Worm (Caenorhabditis elegans) whole organism, L4 larva: Measurements from ENCODE around the gene aff-1.

ENCODE experiments used
- D1046.2 ChIP-seq: fragments of 200-800 bp; sonication (Bioruptor generic); IDR thresholded peaks from 2 replicates; pipeline ENCODE4 v1.3.6; 2022; ENCODE audit warnings: missing genetic modification characterization, missing compliant biosample characterization
- F10B5.3 ChIP-seq: sonication (generic microtip); optimal IDR thresholded peaks from 2 replicates; lab custom pipeline; 2016; ENCODE audit warnings: mild to moderate bottlenecking, missing genetic modification characterization, missing compliant biosample characterization
- F37D6.2 ChIP-seq: sonication (generic microtip); optimal IDR thresholded peaks from 2 replicates; lab custom pipeline; 2016; ENCODE audit warnings: mild to moderate bottlenecking, missing genetic modification characterization, missing compliant biosample characterization
- F44E2.7 ChIP-seq: fragments of 200-800 bp; sonication (Bioruptor generic); IDR thresholded peaks from 2 replicates; pipeline ENCODE4 v2.1.2; 2022; ENCODE audit warnings: missing genetic modification characterization, missing compliant biosample characterization
- Y48G9A.11 ChIP-seq: fragments of 200-800 bp; sonication (Bioruptor generic); IDR thresholded peaks from 2 replicates; pipeline ENCODE4 v1.3.6; 2022; ENCODE audit warnings: missing genetic modification reagents, missing genetic modification characterization, missing compliant biosample characterization
- Y5F2A.4 ChIP-seq: fragments of 200-800 bp; sonication (Bioruptor generic); optimal IDR thresholded peaks from 2 replicates; lab custom pipeline; 2018; ENCODE audit warnings: mild to moderate bottlenecking, missing genetic modification characterization, missing compliant biosample characterization
- Y75B8A.6 ChIP-seq: fragments of 200-800 bp; sonication (Bioruptor generic); IDR thresholded peaks from 2 replicates; pipeline ENCODE4 v1.3.6; 2022; ENCODE audit warnings: missing genetic modification reagents, missing genetic modification characterization, missing compliant biosample characterization
- ZK337.2 ChIP-seq: fragments of 200-800 bp; sonication (Bioruptor generic); IDR thresholded peaks from 2 replicates; pipeline ENCODE4 v1.3.6; 2022; ENCODE audit warnings: missing genetic modification reagents, missing genetic modification characterization, missing compliant biosample characterization
- aha-1 ChIP-seq: fragments of 150-350 bp; peaks from one replicate; lab custom pipeline; 2014; ENCODE audit warnings: missing biosample characterization, missing genetic modification characterization
- arid-1 ChIP-seq: fragments of 200-800 bp; sonication (Bioruptor generic); conservative IDR thresholded peaks from 2 replicates; pipeline ENCODE4 v1.3.6; 2022; ENCODE audit warnings: missing genetic modification reagents, missing genetic modification characterization, missing compliant biosample characterization
- attf-4 ChIP-seq: sonication (generic microtip); optimal IDR thresholded peaks from 3 replicates; lab custom pipeline; 2017; ENCODE audit warnings: missing biosample characterization, missing genetic modification characterization
- ceh-20 ChIP-seq: fragments of 200-800 bp; sonication (Bioruptor generic); IDR thresholded peaks from 2 replicates; pipeline ENCODE4 v1.3.6; 2022; ENCODE audit warnings: missing genetic modification reagents, missing genetic modification characterization, missing compliant biosample characterization
- ceh-28 ChIP-seq: fragments of 150-350 bp; optimal IDR thresholded peaks from 2 replicates; lab custom pipeline; 2014; ENCODE audit warnings: missing biosample characterization, missing genetic modification reagents, missing genetic modification characterization
- ceh-62 ChIP-seq: sonication (generic microtip); optimal IDR thresholded peaks from 2 replicates; lab custom pipeline; 2017; ENCODE audit warnings: missing biosample characterization, missing genetic modification characterization
- daf-12 ChIP-seq: fragments of 150-350 bp; optimal IDR thresholded peaks from 2 replicates; lab custom pipeline; 2014; ENCODE audit warnings: missing biosample characterization, missing genetic modification reagents, missing genetic modification characterization
- daf-16 ChIP-seq, 3 experiments: sonication (generic microtip); optimal IDR thresholded peaks; 2 replicates each; lab custom pipeline; 2016 to 2017; ENCODE audit warnings: missing genetic modification characterization in 3 of 3, missing genetic modification reagents in 3 of 3, mild to moderate bottlenecking in 2 of 3, missing compliant biosample characterization in 2 of 3, missing biosample characterization in 1 of 3, moderate library complexity in 1 of 3
- daf-8 ChIP-seq: fragments of 200-800 bp; sonication (Bioruptor generic); IDR thresholded peaks from 2 replicates; pipeline ENCODE4 v1.3.6; 2022; ENCODE audit warnings: missing genetic modification characterization, missing compliant biosample characterization
- dmd-6 ChIP-seq: fragments of 200-800 bp; sonication (Bioruptor generic); IDR thresholded peaks from 2 replicates; pipeline ENCODE4 v1.3.6; 2022; ENCODE audit warnings: missing genetic modification reagents, missing genetic modification characterization, missing compliant biosample characterization
- dmd-8 ChIP-seq: fragments of 200-800 bp; sonication (Bioruptor generic); IDR thresholded peaks from 2 replicates; pipeline ENCODE4 v1.3.6; 2022; ENCODE audit warnings: missing genetic modification characterization, missing compliant biosample characterization
- dpl-1 ChIP-seq: fragments of 150-350 bp; optimal IDR thresholded peaks from 2 replicates; lab custom pipeline; 2014; ENCODE audit warnings: missing biosample characterization, missing genetic modification reagents, missing genetic modification characterization
- duxl-1 ChIP-seq: sonication (generic microtip); optimal IDR thresholded peaks from 2 replicates; lab custom pipeline; 2016; ENCODE audit warnings: mild to moderate bottlenecking, missing genetic modification characterization, moderate library complexity, missing compliant biosample characterization; ENCODE audit not compliant: poor library complexity
- dve-1 ChIP-seq: sonication (generic microtip); optimal IDR thresholded peaks from 2 replicates; lab custom pipeline; 2017; ENCODE audit warnings: antibody characterized with exemption, mild to moderate bottlenecking, missing genetic modification characterization, missing compliant biosample characterization; ENCODE audit not compliant: insufficient read depth
- egl-27 ChIP-seq: sonication (generic microtip); optimal IDR thresholded peaks from 3 replicates; lab custom pipeline; 2017; ENCODE audit warnings: missing biosample characterization, missing genetic modification reagents, missing genetic modification characterization
- egl-43 ChIP-seq: fragments of 200-800 bp; sonication (Bioruptor generic); IDR thresholded peaks from 2 replicates; pipeline ENCODE4 v1.3.6; 2022; ENCODE audit warnings: missing genetic modification reagents, missing genetic modification characterization, missing compliant biosample characterization
- fkh-10 ChIP-seq: fragments of 150-350 bp; optimal IDR thresholded peaks from 2 replicates; lab custom pipeline; 2014; ENCODE audit warnings: missing biosample characterization, missing genetic modification reagents, missing genetic modification characterization
- gei-8 ChIP-seq: fragments of 200-800 bp; sonication (Bioruptor generic); optimal IDR thresholded peaks from 2 replicates; lab custom pipeline; 2018; ENCODE audit warnings: mild to moderate bottlenecking, missing genetic modification characterization, missing compliant biosample characterization
- hlh-11 ChIP-seq: fragments of 200-800 bp; sonication (Bioruptor generic); optimal IDR thresholded peaks from 2 replicates; lab custom pipeline; 2018; ENCODE audit warnings: mild to moderate bottlenecking, missing genetic modification characterization, missing compliant biosample characterization
- hlh-30 ChIP-seq: sonication (generic microtip); optimal IDR thresholded peaks from 2 replicates; lab custom pipeline; 2017; ENCODE audit warnings: antibody characterized with exemption, mild to moderate bottlenecking, missing genetic modification characterization, missing compliant biosample characterization; ENCODE audit not compliant: insufficient read depth
- hmg-1.1 ChIP-seq: fragments of 200-800 bp; sonication (Bioruptor generic); IDR thresholded peaks from 2 replicates; pipeline ENCODE4 v1.3.6; 2022; ENCODE audit warnings: missing genetic modification reagents, missing genetic modification characterization, missing compliant biosample characterization
- jun-1 ChIP-seq: fragments of 150-350 bp; optimal IDR thresholded peaks from 2 replicates; lab custom pipeline; 2014; ENCODE audit warnings: missing biosample characterization, missing genetic modification reagents, missing genetic modification characterization
- lin-29 ChIP-seq: fragments of 200-800 bp; sonication (Bioruptor generic); IDR thresholded peaks from 2 replicates; pipeline ENCODE4 v1.3.6; 2022; ENCODE audit warnings: missing genetic modification reagents, missing genetic modification characterization, missing compliant biosample characterization
- lin-39 ChIP-seq: fragments of 150-350 bp; optimal IDR thresholded peaks from 2 replicates; lab custom pipeline; 2014; ENCODE audit warnings: missing biosample characterization, missing genetic modification reagents, missing genetic modification characterization
- madf-9 ChIP-seq: fragments of 200-800 bp; sonication (Bioruptor generic); conservative IDR thresholded peaks from 2 replicates; pipeline ENCODE4 v1.3.6; 2022; ENCODE audit warnings: missing genetic modification reagents, missing genetic modification characterization, missing compliant biosample characterization
- mep-1 ChIP-seq: fragments of 150-350 bp; sonication (generic microtip); optimal IDR thresholded peaks from 3 replicates; lab custom pipeline; 2014; ENCODE audit warnings: missing biosample characterization, missing genetic modification characterization
- mes-2 ChIP-seq: sonication (generic microtip); optimal IDR thresholded peaks from 2 replicates; lab custom pipeline; 2016; ENCODE audit warnings: missing genotype, mild to moderate bottlenecking, missing genetic modification characterization, missing compliant biosample characterization; ENCODE audit not compliant: poor library complexity, severe bottlenecking
- nhr-11 ChIP-seq: fragments of 150-350 bp; optimal IDR thresholded peaks from 2 replicates; lab custom pipeline; 2014; ENCODE audit warnings: missing biosample characterization, missing genetic modification characterization
- nhr-111 ChIP-seq: fragments of 200-800 bp; sonication (Bioruptor generic); optimal IDR thresholded peaks from 2 replicates; lab custom pipeline; 2018; ENCODE audit warnings: mild to moderate bottlenecking, missing genetic modification characterization, missing compliant biosample characterization
- nhr-25 ChIP-seq: sonication (generic microtip); optimal IDR thresholded peaks from 2 replicates; lab custom pipeline; 2017; ENCODE audit warnings: missing genetic modification characterization, mild to moderate bottlenecking, missing compliant biosample characterization, antibody characterized with exemption, moderate library complexity, borderline replicate concordance; ENCODE audit not compliant: insufficient read depth
- nhr-76 ChIP-seq: fragments of 150-350 bp; optimal IDR thresholded peaks from 2 replicates; lab custom pipeline; 2014; ENCODE audit warnings: missing biosample characterization, missing genetic modification characterization
- nhr-77 ChIP-seq: fragments of 150-350 bp; optimal IDR thresholded peaks from 2 replicates; lab custom pipeline; 2014; ENCODE audit warnings: missing biosample characterization, missing genetic modification characterization
- rbr-2 ChIP-seq: sonication (generic microtip); optimal IDR thresholded peaks from 2 replicates; lab custom pipeline; 2016; ENCODE audit warnings: missing genotype, missing genetic modification characterization, missing compliant biosample characterization
- saeg-2 ChIP-seq: fragments of 200-800 bp; sonication (Bioruptor generic); IDR thresholded peaks from 2 replicates; pipeline ENCODE4 v1.3.6; 2022; ENCODE audit warnings: missing genetic modification reagents, missing genetic modification characterization, missing compliant biosample characterization
- skn-1 ChIP-seq: fragments of 150-350 bp; optimal IDR thresholded peaks from 2 replicates; lab custom pipeline; 2014; ENCODE audit warnings: missing biosample characterization, missing genetic modification characterization
- snpc-1.2 ChIP-seq: fragments of 200-800 bp; sonication (Bioruptor generic); IDR thresholded peaks from 2 replicates; pipeline ENCODE4 v1.3.6; 2022; ENCODE audit warnings: missing genetic modification reagents, missing genetic modification characterization, missing compliant biosample characterization
- tag-97 ChIP-seq: fragments of 200-800 bp; sonication (Bioruptor generic); IDR thresholded peaks from 2 replicates; pipeline ENCODE4 v1.3.6; 2022; ENCODE audit warnings: missing genetic modification characterization, missing compliant biosample characterization
- tra-1 ChIP-seq: fragments of 200-800 bp; sonication (Bioruptor generic); IDR thresholded peaks from 2 replicates; pipeline ENCODE4 v1.3.6; 2022; ENCODE audit warnings: missing genetic modification reagents, missing genetic modification characterization, missing compliant biosample characterization
- unc-62 ChIP-seq, 3 experiments: fragments of 150-350 bp in 1 of 3; sonication (generic microtip); optimal IDR thresholded peaks in 2 of 3; peaks in 1 of 3; 1 replicate in 1 of 3; 2 replicates in 2 of 3; lab custom pipeline; 2014 to 2017; ENCODE audit warnings: missing biosample characterization in 3 of 3, missing genetic modification characterization in 3 of 3, missing genetic modification reagents in 3 of 3, missing genotype in 1 of 3
- zfp-2 ChIP-seq: sonication (generic microtip); optimal IDR thresholded peaks from 2 replicates; lab custom pipeline; 2016; ENCODE audit warnings: mild to moderate bottlenecking, missing genetic modification characterization, missing compliant biosample characterization
- zip-2 ChIP-seq: fragments of 150-350 bp; optimal IDR thresholded peaks from 2 replicates; lab custom pipeline; 2014; ENCODE audit warnings: missing biosample characterization, missing genetic modification characterization
- ztf-11 ChIP-seq: fragments of 150-350 bp; optimal IDR thresholded peaks from 2 replicates; lab custom pipeline; 2014; ENCODE audit warnings: missing biosample characterization, missing genetic modification characterization

aff-1 gene

ce11 chrII:6849308-6849707 lies 14.2 kb downstream of the aff-1 start (continued):
- no peak for TF ChIP-seq snpc-1.2 (GFP tag; lab: Robert Waterston, UW)
- peak; percentile 20 for TF ChIP-seq mes-2 (tag; lab: Kevin White, UChicago)
- TF ChIP-seq dpl-1 (GFP tag; lab: Kevin White, UChicago) = peak; percentile 15
- TF ChIP-seq ZK337.2 = no peak
- TF ChIP-seq dmd-6 (GFP tag; lab: Robert Waterston, UW) = peak; percentile 52
- peak; percentile 41; the same call in 1 of the 2 replicates for TF ChIP-seq ceh-20 (GFP tag; lab: Robert Waterston, UW)
- no peak for TF ChIP-seq attf-4 (tag; lab: Kevin White, UChicago)
- no peak for TF ChIP-seq ceh-28
- TF ChIP-seq duxl-1 (tag; lab: Kevin White, UChicago) = no peak
- TF ChIP-seq tag-97 = no peak
- TF ChIP-seq lin-39 (tag; lab: Kevin White, UChicago) = no peak
- TF ChIP-seq jun-1 (tag; lab: Kevin White, UChicago) = no peak
- peak; percentile 76 for TF ChIP-seq nhr-77 (tag; lab: Kevin White, UChicago)
- no peak for TF ChIP-seq F10B5.3 (tag; lab: Kevin White, UChicago)
- peak; percentile 97 for TF ChIP-seq aha-1 (tag; lab: Kevin White, UChicago)
- TF ChIP-seq F37D6.2 (tag; lab: Kevin White, UChicago) = no peak
- TF ChIP-seq madf-9 = no peak
- TF ChIP-seq ztf-11 = no peak
- TF ChIP-seq nhr-76 (tag; lab: Kevin White, UChicago) = peak; percentile 3
- TF ChIP-seq hmg-1.1 (GFP tag; lab: Robert Waterston, UW) = 0 out of 2 replicates have a peak, but pooled peaks have one; percentile 13
- TF ChIP-seq mep-1 = peak; percentile 54
- peak in 1 of 2 experiments; percentile 99 for TF ChIP-seq unc-62 (GFP tag; optimal IDR thresholded peaks at IDR 0.05 in 1 of 2; lab: Kevin White, UChicago)
- no peak for TF ChIP-seq unc-62 (tag; optimal IDR thresholded peaks at IDR 0.05; lab: Kevin White, UChicago)
- TF ChIP-seq daf-12 (tag; lab: Kevin White, UChicago) = no peak
- TF ChIP-seq rbr-2 (tag; lab: Kevin White, UChicago) = no peak
- peak; percentile 61 for TF ChIP-seq nhr-25 (tag; lab: Kevin White, UChicago)
- peak; percentile 89 for TF ChIP-seq hlh-30
- peak in 1 of 2 experiments; percentile 67 for TF ChIP-seq daf-16 (GFP tag; optimal IDR thresholded peaks at IDR 0.05; lab: Kevin White, UChicago)
- TF ChIP-seq daf-16 (tag; optimal IDR thresholded peaks at IDR 0.05; lab: Kevin White, UChicago) = no peak
- TF ChIP-seq Y75B8A.6 (GFP tag; lab: Robert Waterston, UW) = no peak
- no peak for TF ChIP-seq Y48G9A.11 (GFP tag; lab: Robert Waterston, UW)
- no peak for TF ChIP-seq F44E2.7
- no peak for TF ChIP-seq daf-8 (GFP tag; lab: Robert Waterston, UW)
- no peak for TF ChIP-seq D1046.2 (GFP tag; lab: Robert Waterston, UW)
- no peak for TF ChIP-seq saeg-2 (GFP tag; lab: Robert Waterston, UW)
- TF ChIP-seq dve-1 (tag; lab: Kevin White, UChicago) = peak; percentile 17
- peak; percentile 89 for TF ChIP-seq hlh-11 (tag; lab: Kevin White, UChicago)
- TF ChIP-seq egl-43 (GFP tag; lab: Robert Waterston, UW) = no peak
- no peak for TF ChIP-seq nhr-111 (GFP tag; lab: Kevin White, UChicago)
- no peak for TF ChIP-seq dmd-8 (GFP tag; lab: Robert Waterston, UW)
- TF ChIP-seq fkh-10 = no peak
- TF ChIP-seq egl-27 (tag; lab: Kevin White, UChicago) = peak; percentile 40
- no peak for TF ChIP-seq lin-29
- 0 out of 2 replicates have a peak, but pooled peaks have one; percentile 36 for TF ChIP-seq tra-1
- no peak for TF ChIP-seq Y5F2A.4
- TF ChIP-seq gei-8 = no peak
- TF ChIP-seq zip-2 (tag; lab: Kevin White, UChicago) = no peak
- no peak for TF ChIP-seq ceh-62 (tag; lab: Kevin White, UChicago)
- TF ChIP-seq arid-1 (GFP tag; lab: Robert Waterston, UW) = no peak
- no peak for TF ChIP-seq skn-1 (tag; lab: Kevin White, UChicago)
- TF ChIP-seq zfp-2 (tag; lab: Kevin White, UChicago) = no peak
- peak; percentile 76 for TF ChIP-seq nhr-11 (tag; lab: Kevin White, UChicago)
